Worm (Caenorhabditis elegans) whole organism, L2 larva: ENCODE results near the gene parn-1.

Experiments used
- dmd-4 ChIP-seq: sonication (generic microtip); optimal IDR thresholded peaks from 2 replicates; lab custom pipeline; 2017; ENCODE audit warnings: missing biosample characterization, missing genetic modification characterization
- nhr-12 ChIP-seq: fragments of 150-350 bp; optimal IDR thresholded peaks from 2 replicates; lab custom pipeline; 2014; ENCODE audit warnings: missing biosample characterization, missing genetic modification characterization
- skn-1 ChIP-seq: sonication (generic microtip); optimal IDR thresholded peaks from 2 replicates; lab custom pipeline; 2017; ENCODE audit warnings: missing biosample characterization, missing genetic modification characterization
- unc-55 ChIP-seq: fragments of 150-350 bp; sonication (generic microtip); optimal IDR thresholded peaks from 3 replicates; lab custom pipeline; 2014; ENCODE audit warnings: missing biosample characterization, missing genetic modification reagents, missing genetic modification characterization

DNA sequence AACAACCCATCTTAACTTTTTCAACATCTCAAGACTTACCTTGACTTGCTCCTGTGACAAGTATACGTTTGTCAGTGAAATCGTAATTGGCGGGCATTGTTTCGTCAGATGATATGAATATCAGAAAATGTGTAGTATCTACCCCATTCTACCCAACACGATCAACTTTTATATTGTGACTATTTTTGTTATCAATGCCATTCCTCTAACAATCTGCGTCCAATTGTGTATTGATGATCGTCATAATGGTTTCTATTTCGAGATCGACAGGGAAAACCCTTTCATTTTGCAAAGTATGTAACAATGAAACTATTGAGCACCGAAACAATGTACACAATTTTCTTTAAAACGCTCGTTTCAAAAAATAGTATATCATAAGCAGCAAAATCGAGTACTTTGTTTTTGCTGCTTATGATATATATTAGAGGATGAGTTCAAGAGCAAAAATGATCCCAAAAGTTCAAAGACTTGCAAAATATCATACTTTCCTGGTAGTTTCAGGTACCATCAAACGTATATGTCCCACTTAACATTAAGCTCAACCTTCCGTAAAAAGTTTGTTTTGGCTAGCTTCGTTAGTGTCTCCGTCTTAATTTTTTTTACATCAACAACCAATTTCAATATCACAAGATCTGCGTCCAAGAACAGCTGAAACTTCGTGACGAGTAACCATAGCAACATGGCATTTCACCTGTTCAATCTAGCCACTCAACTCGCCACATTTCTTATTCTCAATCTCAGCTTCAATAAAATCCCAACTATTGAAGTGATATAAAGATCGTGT, 38.6 kb upstream of the parn-1 start, which contains the start of the genes dhs-21 and xbx-9:
- TF ChIP-seq dmd-4 (tag; lab: Kevin White, UChicago) (no peak), nhr-12 (tag; lab: Kevin White, UChicago) (no peak), skn-1 (tag; lab: Kevin White, UChicago) (no peak), unc-55 (GFP tag; lab: Kevin White, UChicago) (no peak)
